Worm (Caenorhabditis elegans) whole organism, young adult: ENCODE measurements around the gene ZC395.11.
A peak's percentile ranks its signal among the peaks of the same experiment; 100 is the strongest.

Experiments
- F57C9.4 ChIP-seq: sonication (generic microtip); optimal IDR thresholded peaks from 2 replicates; lab custom pipeline; 2017; ENCODE audit warnings: mild to moderate bottlenecking, missing genetic modification characterization, missing compliant biosample characterization
- T07F8.4 ChIP-seq: sonication (generic microtip); optimal IDR thresholded peaks from 2 replicates; lab custom pipeline; 2016; ENCODE audit warnings: mild to moderate bottlenecking, missing genetic modification characterization, moderate library complexity, missing compliant biosample characterization
- Y67H2A.10 ChIP-seq: fragments of 200-800 bp; sonication (Bioruptor generic); conservative IDR thresholded peaks from 2 replicates; pipeline ENCODE4 v1.3.6; 2022; ENCODE audit warnings: missing genetic modification reagents, missing genetic modification characterization, missing compliant biosample characterization
- aptf-3 ChIP-seq: fragments of 200-800 bp; sonication (Bioruptor generic); IDR thresholded peaks from 2 replicates; pipeline ENCODE4 v1.3.6; 2022; ENCODE audit warnings: missing genetic modification characterization, missing compliant biosample characterization
- atf-7 ChIP-seq: sonication (generic microtip); optimal IDR thresholded peaks from 2 replicates; lab custom pipeline; 2017; ENCODE audit warnings: mild to moderate bottlenecking, missing genetic modification characterization, missing compliant biosample characterization
- ccch-3 ChIP-seq: fragments of 200-800 bp; sonication (Bioruptor generic); optimal IDR thresholded peaks from 2 replicates; lab custom pipeline; 2018; ENCODE audit warnings: mild to moderate bottlenecking, missing genetic modification characterization, missing compliant biosample characterization
- cebp-1 ChIP-seq, 2 experiments: fragments of 200-800 bp in 1 of 2; sonication (Bioruptor generic) in 1 of 2; sonication (generic microtip) in 1 of 2; IDR thresholded peaks in 1 of 2; optimal IDR thresholded peaks in 1 of 2; 2 replicates each; pipeline versions ENCODE4 v1.3.6 to Lab custom; 2017 to 2022; ENCODE audit warnings: missing compliant biosample characterization in 2 of 2, missing genetic modification characterization in 2 of 2, mild to moderate bottlenecking in 1 of 2, missing genetic modification reagents in 1 of 2, moderate library complexity in 1 of 2
- cebp-2 ChIP-seq: fragments of 200-800 bp; sonication (Bioruptor generic); IDR thresholded peaks from 2 replicates; pipeline ENCODE4 v1.3.6; 2022; ENCODE audit warnings: missing genetic modification characterization, missing compliant biosample characterization
- ceh-27 ChIP-seq: fragments of 200-800 bp; sonication (Bioruptor generic); optimal IDR thresholded peaks from 2 replicates; lab custom pipeline; 2018; ENCODE audit warnings: mild to moderate bottlenecking, missing genetic modification characterization, moderate library complexity, missing compliant biosample characterization
- ceh-40 ChIP-seq: fragments of 200-800 bp; sonication (Bioruptor generic); IDR thresholded peaks from 2 replicates; pipeline ENCODE4 v1.3.6; 2022; ENCODE audit warnings: missing genetic modification characterization, missing compliant biosample characterization
- ceh-58 ChIP-seq: fragments of 200-800 bp; sonication (Bioruptor generic); IDR thresholded peaks from 2 replicates; pipeline ENCODE4 v1.3.6; 2022; ENCODE audit warnings: missing genetic modification characterization, missing compliant biosample characterization
- ceh-79 ChIP-seq: sonication (generic microtip); optimal IDR thresholded peaks from 2 replicates; lab custom pipeline; 2017; ENCODE audit warnings: mild to moderate bottlenecking, missing genetic modification characterization, missing compliant biosample characterization
- dox-1 ChIP-seq: fragments of 200-800 bp; sonication (Bioruptor generic); IDR thresholded peaks from 2 replicates; pipeline ENCODE4 v1.3.6; 2022; ENCODE audit warnings: missing genetic modification reagents, missing genetic modification characterization, missing compliant biosample characterization
- efl-1 ChIP-seq: fragments of 150-350 bp; optimal IDR thresholded peaks from 2 replicates; lab custom pipeline; 2014; ENCODE audit warnings: missing biosample characterization, missing genetic modification reagents, missing genetic modification characterization
- ekl-4 ChIP-seq: fragments of 200-800 bp; sonication (Bioruptor generic); IDR thresholded peaks from 2 replicates; pipeline ENCODE4 v1.3.6; 2022; ENCODE audit warnings: missing genetic modification reagents, missing genetic modification characterization, missing compliant biosample characterization
- hlh-12 ChIP-seq: sonication (generic microtip); optimal IDR thresholded peaks from 2 replicates; lab custom pipeline; 2016; ENCODE audit warnings: missing genetic modification characterization, missing compliant biosample characterization
- hmg-1.2 ChIP-seq: fragments of 200-800 bp; sonication (Bioruptor generic); IDR thresholded peaks from 2 replicates; pipeline ENCODE4 v1.3.6; 2022; ENCODE audit warnings: missing genetic modification reagents, missing genetic modification characterization, missing compliant biosample characterization
- hrde-1 ChIP-seq: sonication (generic microtip); optimal IDR thresholded peaks from 2 replicates; lab custom pipeline; 2016; ENCODE audit warnings: missing genetic modification characterization, mild to moderate bottlenecking, missing compliant biosample characterization, moderate library complexity, missing genotype, missing genetic modification reagents, borderline replicate concordance
- let-526 ChIP-seq: fragments of 200-800 bp; sonication (Bioruptor generic); IDR thresholded peaks from 2 replicates; pipeline ENCODE4 v1.3.6; 2022; ENCODE audit warnings: missing genetic modification reagents, missing genetic modification characterization, missing compliant biosample characterization
- let-607 ChIP-seq, 2 experiments: fragments of 200-800 bp in 1 of 2; sonication (Bioruptor generic) in 1 of 2; sonication (generic microtip) in 1 of 2; optimal IDR thresholded peaks; 2 replicates each; lab custom pipeline; 2016 to 2018; ENCODE audit warnings: mild to moderate bottlenecking in 2 of 2, missing compliant biosample characterization in 2 of 2, missing genetic modification characterization in 2 of 2, moderate library complexity in 2 of 2, missing genotype in 1 of 2
- lin-54 ChIP-seq: fragments of 200-800 bp; sonication (Bioruptor generic); optimal IDR thresholded peaks from 2 replicates; lab custom pipeline; 2018; ENCODE audit warnings: mild to moderate bottlenecking, missing genetic modification characterization, missing compliant biosample characterization
- nhr-80 ChIP-seq: sonication (generic microtip); optimal IDR thresholded peaks from 2 replicates; lab custom pipeline; 2016; ENCODE audit warnings: missing genetic modification characterization, missing compliant biosample characterization
- rcor-1 ChIP-seq: fragments of 200-800 bp; sonication (Bioruptor generic); IDR thresholded peaks from 2 replicates; pipeline ENCODE4 v1.3.6; 2022; ENCODE audit warnings: missing genetic modification reagents, missing genetic modification characterization, missing compliant biosample characterization
- sea-2 ChIP-seq: fragments of 200-800 bp; sonication (Bioruptor generic); IDR thresholded peaks from 2 replicates; pipeline ENCODE4 v1.3.6; 2022; ENCODE audit warnings: missing genetic modification characterization, missing compliant biosample characterization
- snpc-1.1 ChIP-seq: sonication (generic microtip); optimal IDR thresholded peaks from 2 replicates; lab custom pipeline; 2017; ENCODE audit warnings: missing genetic modification characterization, mild to moderate bottlenecking, missing compliant biosample characterization, antibody characterized with exemption, moderate library complexity, missing genotype, missing genetic modification reagents; ENCODE audit not compliant: insufficient read depth
- somi-1 ChIP-seq: fragments of 200-800 bp; sonication (Bioruptor generic); optimal IDR thresholded peaks from 2 replicates; lab custom pipeline; 2018; ENCODE audit warnings: mild to moderate bottlenecking, missing genetic modification characterization, missing compliant biosample characterization
- tbp1 ChIP-seq: fragments of 200-800 bp; sonication (Bioruptor generic); optimal IDR thresholded peaks from 2 replicates; lab custom pipeline; 2018; ENCODE audit warnings: mild to moderate bottlenecking, missing genetic modification characterization, missing compliant biosample characterization
- tbx-9 ChIP-seq: sonication (generic microtip); optimal IDR thresholded peaks from 2 replicates; lab custom pipeline; 2016; ENCODE audit warnings: borderline replicate concordance, missing genetic modification characterization, inconsistent platforms, missing compliant biosample characterization
- unc-130 ChIP-seq: sonication (generic microtip); optimal IDR thresholded peaks from 2 replicates; lab custom pipeline; 2016; ENCODE audit warnings: missing genetic modification reagents, missing genetic modification characterization, missing compliant biosample characterization
- xnd-1 ChIP-seq: sonication (generic microtip); optimal IDR thresholded peaks from 2 replicates; lab custom pipeline; 2016; ENCODE audit warnings: missing genotype, missing genetic modification reagents, missing genetic modification characterization, missing compliant biosample characterization
- ztf-18 ChIP-seq: sonication (generic microtip); optimal IDR thresholded peaks from 2 replicates; lab custom pipeline; 2016; ENCODE audit warnings: missing genotype, mild to moderate bottlenecking, missing genetic modification characterization, missing compliant biosample characterization
- ztf-22 ChIP-seq: fragments of 200-800 bp; sonication (Bioruptor generic); optimal IDR thresholded peaks from 2 replicates; lab custom pipeline; 2018; ENCODE audit warnings: mild to moderate bottlenecking, missing genetic modification characterization, moderate library complexity, missing compliant biosample characterization

ZC395.11 gene

ce11 chrIII:5286205-5286604 lies at the start of gene ZC395.11:
Gene ZC395.11, minus strand, starts transcription at chrIII:5286305.
- TF ChIP-seq lin-54 (GFP tag; lab: Kevin White, UChicago) (no peak), F57C9.4 (tag; lab: Kevin White, UChicago) (no peak), let-526 (GFP tag; lab: Robert Waterston, UW) (no peak), ccch-3 (no peak), hrde-1 (tag; lab: Kevin White, UChicago) (no peak), somi-1 (no peak), efl-1 (GFP tag; lab: Kevin White, UChicago) (no peak), ekl-4 (GFP tag; lab: Robert Waterston, UW) (no peak), cebp-2 (GFP tag; lab: Robert Waterston, UW) (no peak), ztf-22 (GFP tag; lab: Kevin White, UChicago) (no peak), atf-7 (tag; lab: Kevin White, UChicago) (no peak), xnd-1 (tag; lab: Kevin White, UChicago) (no peak)
- TF ChIP-seq, all 124 proteins: peak for 0

ce11 chrIII:5334517-5335049 lies 48.5 kb upstream of the ZC395.11 start:
- TF ChIP-seq tbp1 (GFP tag; lab: Kevin White, UChicago) (no peak), atf-7 (tag; lab: Kevin White, UChicago) (no peak), dox-1 (GFP tag; lab: Robert Waterston, UW) (0 out of 2 replicates have a peak, but pooled peaks have one; percentile 28), ceh-27 (GFP tag; lab: Kevin White, UChicago) (no peak), nhr-80 (peak; percentile 60), hrde-1 (tag; lab: Kevin White, UChicago) (no peak), Y67H2A.10 (GFP tag; lab: Robert Waterston, UW) (no peak), ceh-40 (GFP tag; lab: Robert Waterston, UW) (no peak), cebp-1 (GFP tag; IDR thresholded peaks at IDR 0.05; lab: Robert Waterston, UW) (0 out of 2 replicates have a peak, but pooled peaks have one; percentile 13), cebp-1 (tag; optimal IDR thresholded peaks at IDR 0.05; lab: Kevin White, UChicago) (no peak), let-607 (tag; optimal IDR thresholded peaks at IDR 0.05; lab: Kevin White, UChicago) (no peak), hmg-1.2 (no peak), aptf-3 (GFP tag; lab: Robert Waterston, UW) (no peak), snpc-1.1 (no peak), hlh-12 (tag; lab: Kevin White, UChicago) (no peak)
- TF ChIP-seq, all 124 proteins: peak for 3

- TF ChIP-seq sea-2 (no peak), rcor-1 (no peak)
Observed at ce11 chrIII:5329372-5329771, 43.3 kb upstream of the ZC395.11 start.

- TF ChIP-seq T07F8.4 (no peak), unc-130 (GFP tag; lab: Kevin White, UChicago) (no peak), ceh-58 (no peak), ceh-79 (no peak), ztf-18 (tag; lab: Kevin White, UChicago) (no peak), tbx-9 (tag; lab: Kevin White, UChicago) (no peak)
Observed at ce11 chrIII:5326323-5326722, 40.2 kb upstream of the ZC395.11 start, which contains the start of gene sorf-2. Gene sorf-2, plus strand, starts transcription at chrIII:5326623.
